Worm (Caenorhabditis elegans) whole organism, late embryonic: ENCODE results near the gene F19H8.2.

ENCODE experiments used
- C08G9.2 ChIP-seq: sonication (generic microtip); optimal IDR thresholded peaks from 2 replicates; lab custom pipeline; 2016; ENCODE audit warnings: mild to moderate bottlenecking, missing genetic modification characterization, moderate library complexity, missing compliant biosample characterization
- C38D4.7 ChIP-seq: fragments of 200-800 bp; sonication (Bioruptor generic); optimal IDR thresholded peaks from 2 replicates; lab custom pipeline; 2018; ENCODE audit warnings: mild to moderate bottlenecking, missing genetic modification characterization, moderate library complexity, missing compliant biosample characterization
- Y22D7AL.16 ChIP-seq: sonication (generic microtip); optimal IDR thresholded peaks from 2 replicates; lab custom pipeline; 2016; ENCODE audit warnings: missing genetic modification characterization, missing compliant biosample characterization
- ama-1 ChIP-seq: fragments of 150-350 bp; optimal IDR thresholded peaks from 2 replicates; lab custom pipeline; 2014
- ceh-14 ChIP-seq: sonication (generic microtip); optimal IDR thresholded peaks from 2 replicates; lab custom pipeline; 2016; ENCODE audit warnings: missing genotype, missing genetic modification characterization, missing compliant biosample characterization
- ceh-18 ChIP-seq: sonication (generic microtip); optimal IDR thresholded peaks from 2 replicates; lab custom pipeline; 2016; ENCODE audit warnings: missing genetic modification characterization, missing compliant biosample characterization
- ceh-19 ChIP-seq: fragments of 200-800 bp; sonication (Bioruptor generic); optimal IDR thresholded peaks from 2 replicates; lab custom pipeline; 2018; ENCODE audit warnings: mild to moderate bottlenecking, missing genetic modification characterization, missing compliant biosample characterization
- ceh-2 ChIP-seq: sonication (generic microtip); optimal IDR thresholded peaks from 2 replicates; lab custom pipeline; 2016; ENCODE audit warnings: missing genotype, missing genetic modification characterization, missing compliant biosample characterization
- ceh-24 ChIP-seq: sonication (generic microtip); optimal IDR thresholded peaks from 2 replicates; lab custom pipeline; 2016; ENCODE audit warnings: mild to moderate bottlenecking, missing genetic modification characterization, missing compliant biosample characterization
- ceh-30 ChIP-seq: fragments of 150-350 bp; optimal IDR thresholded peaks from 2 replicates; lab custom pipeline; 2014; ENCODE audit warnings: missing biosample characterization, missing genetic modification characterization
- ceh-31 ChIP-seq: sonication (generic microtip); optimal IDR thresholded peaks from 2 replicates; lab custom pipeline; 2016; ENCODE audit warnings: missing genetic modification characterization, missing compliant biosample characterization
- ceh-34 ChIP-seq: sonication (generic microtip); optimal IDR thresholded peaks from 2 replicates; lab custom pipeline; 2016; ENCODE audit warnings: mild to moderate bottlenecking, missing genetic modification characterization, missing compliant biosample characterization
- ceh-45 ChIP-seq: fragments of 200-800 bp; sonication (Bioruptor generic); IDR thresholded peaks from 2 replicates; pipeline ENCODE4 v1.3.6; 2022; ENCODE audit warnings: missing genetic modification reagents, missing genetic modification characterization, missing compliant biosample characterization
- ceh-6 ChIP-seq: fragments of 200-800 bp; sonication (Bioruptor generic); optimal IDR thresholded peaks from 2 replicates; lab custom pipeline; 2018; ENCODE audit warnings: mild to moderate bottlenecking, missing genetic modification characterization, missing compliant biosample characterization
- ceh-9 ChIP-seq: sonication (generic microtip); optimal IDR thresholded peaks from 2 replicates; lab custom pipeline; 2016; ENCODE audit warnings: mild to moderate bottlenecking, missing genetic modification characterization, inconsistent platforms, missing compliant biosample characterization
- dmd-4 ChIP-seq: sonication (generic microtip); optimal IDR thresholded peaks from 2 replicates; lab custom pipeline; 2016; ENCODE audit warnings: borderline replicate concordance, missing genetic modification characterization, missing compliant biosample characterization
- elt-2 ChIP-seq: sonication (generic microtip); optimal IDR thresholded peaks from 2 replicates; lab custom pipeline; 2016; ENCODE audit warnings: missing genetic modification reagents, missing genetic modification characterization, missing compliant biosample characterization
- elt-4 ChIP-seq: sonication (generic microtip); optimal IDR thresholded peaks from 2 replicates; lab custom pipeline; 2016; ENCODE audit warnings: missing genetic modification characterization, missing compliant biosample characterization
- fax-1 ChIP-seq: sonication (generic microtip); optimal IDR thresholded peaks from 2 replicates; lab custom pipeline; 2016; ENCODE audit warnings: missing genotype, missing genetic modification characterization, missing compliant biosample characterization
- fkh-10 ChIP-seq: fragments of 150-350 bp; optimal IDR thresholded peaks from 2 replicates; lab custom pipeline; 2014; ENCODE audit warnings: missing biosample characterization, missing genetic modification reagents, missing genetic modification characterization
- gmeb-2 ChIP-seq: sonication (generic microtip); optimal IDR thresholded peaks from 2 replicates; lab custom pipeline; 2016; ENCODE audit warnings: missing genetic modification characterization, inconsistent platforms, missing compliant biosample characterization
- hlh-15 ChIP-seq: sonication (generic microtip); optimal IDR thresholded peaks from 2 replicates; lab custom pipeline; 2016; ENCODE audit warnings: missing genetic modification characterization, missing compliant biosample characterization
- hlh-30 ChIP-seq: sonication (generic microtip); optimal IDR thresholded peaks from 2 replicates; lab custom pipeline; 2017; ENCODE audit warnings: antibody characterized with exemption, missing genetic modification characterization, missing compliant biosample characterization; ENCODE audit not compliant: insufficient read depth
- hlh-8 ChIP-seq: sonication (generic microtip); optimal IDR thresholded peaks from 2 replicates; lab custom pipeline; 2016; ENCODE audit warnings: missing genotype, missing genetic modification characterization, missing compliant biosample characterization
- lin-11 ChIP-seq: fragments of 200-800 bp; sonication (Bioruptor generic); optimal IDR thresholded peaks from 2 replicates; lab custom pipeline; 2018; ENCODE audit warnings: mild to moderate bottlenecking, missing genetic modification characterization, missing compliant biosample characterization
- mec-3 ChIP-seq: sonication (generic microtip); optimal IDR thresholded peaks from 2 replicates; lab custom pipeline; 2016; ENCODE audit warnings: borderline replicate concordance, missing genetic modification characterization, missing compliant biosample characterization
- odd-2 ChIP-seq: sonication (generic microtip); optimal IDR thresholded peaks from 2 replicates; lab custom pipeline; 2017; ENCODE audit warnings: antibody characterized with exemption, mild to moderate bottlenecking, missing genetic modification characterization, missing compliant biosample characterization
- pag-3 ChIP-seq: sonication (generic microtip); optimal IDR thresholded peaks from 2 replicates; lab custom pipeline; 2016; ENCODE audit warnings: missing compliant biosample characterization, missing genetic modification characterization, borderline replicate concordance
- pat-9 ChIP-seq: fragments of 200-800 bp; sonication (Bioruptor generic); optimal IDR thresholded peaks from 2 replicates; lab custom pipeline; 2018; ENCODE audit warnings: mild to moderate bottlenecking, missing genetic modification characterization, moderate library complexity, missing compliant biosample characterization
- pax-1 ChIP-seq: fragments of 150-350 bp; optimal IDR thresholded peaks from 2 replicates; lab custom pipeline; 2014; ENCODE audit warnings: missing biosample characterization, missing genetic modification characterization
- pqm-1 ChIP-seq: sonication (generic microtip); optimal IDR thresholded peaks from 2 replicates; lab custom pipeline; 2016; ENCODE audit warnings: missing genetic modification characterization, missing compliant biosample characterization
- rnt-1 ChIP-seq: sonication (generic microtip); optimal IDR thresholded peaks from 2 replicates; lab custom pipeline; 2016; ENCODE audit warnings: missing genetic modification characterization, missing compliant biosample characterization
- sdc-2 ChIP-seq: sonication (generic microtip); optimal IDR thresholded peaks from 2 replicates; lab custom pipeline; 2016; ENCODE audit warnings: missing genotype, missing genetic modification characterization, missing compliant biosample characterization
- sox-2 ChIP-seq: fragments of 200-800 bp; sonication (Bioruptor generic); IDR thresholded peaks from 2 replicates; pipeline ENCODE4 v1.3.6; 2022; ENCODE audit warnings: missing genetic modification reagents, missing genetic modification characterization, missing compliant biosample characterization
- ttx-3 ChIP-seq: sonication (generic microtip); optimal IDR thresholded peaks from 2 replicates; lab custom pipeline; 2016; ENCODE audit warnings: missing genetic modification reagents, missing genetic modification characterization, missing compliant biosample characterization
- unc-3 ChIP-seq, 2 experiments: fragments of 200-800 bp in 1 of 2; sonication (Bioruptor generic) in 1 of 2; sonication (generic microtip) in 1 of 2; conservative IDR thresholded peaks in 1 of 2; optimal IDR thresholded peaks in 1 of 2; 2 replicates each; pipeline versions ENCODE4 v1.3.6 to Lab custom; 2016 to 2022; ENCODE audit warnings: missing compliant biosample characterization in 2 of 2, missing genetic modification characterization in 2 of 2, missing genetic modification reagents in 1 of 2
- unc-55 ChIP-seq: sonication (generic microtip); optimal IDR thresholded peaks from 2 replicates; lab custom pipeline; 2017; ENCODE audit warnings: missing biosample characterization, missing genetic modification reagents, missing genetic modification characterization

The F19H8.2 gene

DNA sequence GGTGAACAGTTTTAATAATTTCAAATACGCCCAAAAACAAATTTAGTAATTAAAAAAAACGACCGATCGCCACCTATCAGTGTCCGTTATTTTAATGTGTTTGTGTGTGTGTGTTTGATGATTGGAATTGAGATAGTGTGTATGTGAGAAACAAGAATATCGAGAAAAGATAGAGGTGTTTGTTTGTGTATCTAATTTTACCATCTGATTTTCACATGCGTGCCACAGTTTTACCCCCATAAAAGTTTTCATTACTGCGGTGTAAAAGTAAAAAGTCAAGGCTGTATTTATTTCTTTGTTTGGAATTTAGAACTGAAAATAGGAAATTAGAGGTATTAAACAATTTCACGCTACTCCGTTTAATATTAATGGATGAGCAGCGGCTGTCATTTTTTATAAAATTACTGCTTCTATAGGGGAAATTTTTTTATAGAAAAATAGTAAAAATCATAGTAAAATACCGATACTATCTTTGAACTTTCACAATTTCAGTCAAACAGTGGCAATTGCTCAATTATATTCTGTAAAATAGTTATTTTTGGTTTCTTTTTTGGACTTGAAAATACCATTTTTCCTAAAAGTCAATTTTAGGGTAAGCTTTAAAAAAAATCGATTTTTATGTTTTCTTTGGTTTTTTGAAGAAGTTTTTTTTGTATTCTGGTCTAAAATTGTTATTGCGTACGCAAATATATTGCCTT, 5.6 kb downstream of the F19H8.2 start:
- TF ChIP-seq ceh-31 (tag; lab: Kevin White, UChicago) (no peak), elt-2 (peak; percentile 25), fax-1 (no peak), ceh-6 (GFP tag; lab: Kevin White, UChicago) (no peak)

DNA sequence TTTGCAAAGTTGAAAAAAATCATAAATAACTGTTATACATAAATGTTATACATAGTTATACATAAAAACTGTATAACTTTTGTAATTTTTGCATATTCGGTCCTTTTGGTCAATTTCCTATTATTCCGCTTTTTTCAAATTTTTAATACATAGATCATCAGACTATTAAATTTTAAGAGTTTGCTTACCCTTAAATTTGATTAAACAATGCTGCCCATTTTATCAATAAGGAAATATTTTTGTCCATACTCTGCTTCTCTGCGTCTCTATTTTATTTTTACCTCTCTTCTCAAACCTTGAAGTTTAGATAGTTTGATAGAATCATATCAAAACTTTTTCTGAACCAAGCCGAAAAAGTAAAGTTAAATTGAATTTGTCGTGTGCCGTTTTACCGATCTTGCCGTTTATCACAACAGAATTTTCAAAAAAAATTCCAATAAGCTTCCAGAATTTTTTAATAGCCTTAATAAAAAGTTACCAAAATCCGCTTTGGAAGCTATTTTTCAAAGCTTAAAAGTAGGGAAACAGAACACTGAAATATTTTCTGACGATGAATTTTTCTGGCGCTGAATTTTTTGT, 6.3 kb downstream of the F19H8.2 start:
- no peak for TF ChIP-seq C08G9.2 (tag; lab: Kevin White, UChicago)
- no peak for TF ChIP-seq ceh-9 (tag; lab: Kevin White, UChicago)
- no peak for TF ChIP-seq fkh-10 (GFP tag; lab: Kevin White, UChicago)
- TF ChIP-seq pag-3, result no peak
- TF ChIP-seq C38D4.7 (GFP tag; lab: Kevin White, UChicago), result no peak
- no peak for TF ChIP-seq odd-2
- no peak for TF ChIP-seq ceh-34 (tag; lab: Kevin White, UChicago)
- TF ChIP-seq hlh-8 (tag; lab: Kevin White, UChicago), result no peak
- no peak for TF ChIP-seq sox-2 (GFP tag; lab: Robert Waterston, UW)
- no peak for TF ChIP-seq ama-1
- TF ChIP-seq ceh-45 (GFP tag; lab: Robert Waterston, UW), result no peak
- no peak for TF ChIP-seq rnt-1
- TF ChIP-seq elt-2, result no peak
- TF ChIP-seq ceh-14, result no peak
- no peak for TF ChIP-seq pat-9 (tag; lab: Kevin White, UChicago)
- TF ChIP-seq, all 69 proteins: peak for 0

DNA sequence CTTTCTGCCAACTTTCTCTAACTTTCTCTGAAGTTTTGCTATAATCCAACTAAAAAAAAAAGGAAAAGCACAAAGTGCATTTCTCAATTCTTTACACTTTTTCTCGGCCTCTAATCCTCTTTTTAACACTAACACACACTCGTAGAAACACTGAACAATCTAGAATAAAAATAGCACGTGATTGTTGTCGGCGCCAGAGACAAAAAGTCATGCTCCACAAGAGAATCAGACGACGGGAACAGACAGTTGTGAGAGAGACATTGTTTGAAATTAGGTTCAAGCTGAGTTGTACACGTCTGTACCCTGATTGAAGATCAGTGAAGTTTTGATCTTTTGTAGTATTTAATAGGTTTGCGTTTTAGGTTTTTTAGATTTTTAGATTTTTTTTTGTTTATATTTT, 7.3 kb downstream of the F19H8.2 start:
- TF ChIP-seq unc-3 (GFP tag; conservative IDR thresholded peaks at IDR 0.05; lab: Robert Waterston, UW), result no peak
- no peak for TF ChIP-seq unc-3 (tag; optimal IDR thresholded peaks at IDR 0.05; lab: Kevin White, UChicago)
- TF ChIP-seq C08G9.2 (tag; lab: Kevin White, UChicago), result no peak
- no peak for TF ChIP-seq ceh-30 (tag; lab: Kevin White, UChicago)
- no peak for TF ChIP-seq ceh-19 (GFP tag; lab: Kevin White, UChicago)
- TF ChIP-seq rnt-1, result peak; percentile 25
- TF ChIP-seq ceh-24, result no peak
- TF ChIP-seq sox-2 (GFP tag; lab: Robert Waterston, UW), result no peak
- peak; percentile 24 for TF ChIP-seq ceh-18 (tag; lab: Kevin White, UChicago)
- TF ChIP-seq elt-4 (tag; lab: Kevin White, UChicago), result no peak
- TF ChIP-seq mec-3 (tag; lab: Kevin White, UChicago), result no peak
- no peak for TF ChIP-seq hlh-8 (tag; lab: Kevin White, UChicago)
- no peak for TF ChIP-seq gmeb-2 (tag; lab: Kevin White, UChicago)
- no peak for TF ChIP-seq pqm-1 (tag; lab: Kevin White, UChicago)
- peak; percentile 61 for TF ChIP-seq hlh-30 (tag; lab: Kevin White, UChicago)
- no peak for TF ChIP-seq pag-3

DNA sequence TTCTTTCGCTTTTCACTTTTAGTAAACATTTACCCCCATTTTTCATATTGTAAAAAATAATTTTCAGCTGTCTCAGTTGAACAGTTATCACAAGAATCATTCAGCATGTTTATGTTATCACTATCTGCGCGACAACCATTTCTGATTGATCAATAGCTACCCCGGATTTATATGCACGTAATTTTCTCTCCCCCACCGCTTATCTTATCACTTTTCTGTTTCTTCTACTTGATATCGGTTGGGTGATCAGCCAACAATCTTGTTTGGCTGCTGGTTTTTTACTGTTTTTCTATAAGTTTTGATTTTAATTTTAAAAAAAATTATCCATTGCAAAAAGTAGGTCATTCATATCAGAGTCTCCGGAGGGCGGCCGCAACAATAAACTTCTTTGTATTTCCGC, 7.9 kb downstream of the F19H8.2 start:
- TF ChIP-seq unc-55 (GFP tag; lab: Kevin White, UChicago) (no peak), unc-3 (GFP tag; conservative IDR thresholded peaks at IDR 0.05; lab: Robert Waterston, UW) (no peak), unc-3 (tag; optimal IDR thresholded peaks at IDR 0.05; lab: Kevin White, UChicago) (no peak), ttx-3 (tag; lab: Kevin White, UChicago) (no peak), ceh-31 (tag; lab: Kevin White, UChicago) (no peak), sdc-2 (no peak), sox-2 (GFP tag; lab: Robert Waterston, UW) (no peak), Y22D7AL.16 (tag; lab: Kevin White, UChicago) (no peak), pax-1 (tag; lab: Kevin White, UChicago) (no peak), ceh-19 (GFP tag; lab: Kevin White, UChicago) (no peak), gmeb-2 (tag; lab: Kevin White, UChicago) (no peak), lin-11 (tag; lab: Kevin White, UChicago) (no peak), hlh-15 (tag; lab: Kevin White, UChicago) (no peak), dmd-4 (tag; lab: Kevin White, UChicago) (no peak), ceh-2 (tag; lab: Kevin White, UChicago) (no peak)
